Fruit fly (Drosophila melanogaster) whole organism, embryonic: Measurements from ENCODE around the gene CG8870.

Experiments used
- Adf1 ChIP-seq: fragments of 200-800 bp; sonication (Bioruptor generic); IDR thresholded peaks from 2 replicates; pipeline ENCODE4 v1.3.6; 2022; ENCODE audit warnings: missing biosample characterization, missing genetic modification characterization
- CG10366 ChIP-seq: fragments of 200-800 bp; sonication (Bioruptor generic); IDR thresholded peaks from 2 replicates; pipeline ENCODE4 v1.3.6; 2022; ENCODE audit warnings: missing biosample characterization, missing genetic modification characterization
- CG10979 ChIP-seq: fragments of 200-800 bp; sonication (Bioruptor generic); optimal IDR thresholded peaks from 2 replicates; lab custom pipeline; 2018; ENCODE audit warnings: missing biosample characterization, mild to moderate bottlenecking, missing genetic modification characterization, moderate library complexity
- CG12744 ChIP-seq: fragments of 200-800 bp; sonication (Bioruptor generic); optimal IDR thresholded peaks from 2 replicates; lab custom pipeline; 2016; ENCODE audit warnings: missing biosample characterization, missing genetic modification characterization
- CG13424 ChIP-seq: fragments of 200-800 bp; sonication (Bioruptor generic); optimal IDR thresholded peaks from 2 replicates; lab custom pipeline; 2019; ENCODE audit warnings: missing biosample characterization, mild to moderate bottlenecking, missing genetic modification characterization, moderate library complexity
- CG1603 ChIP-seq: fragments of 200-800 bp; sonication (Bioruptor generic); optimal IDR thresholded peaks from 2 replicates; lab custom pipeline; 2019; ENCODE audit warnings: missing biosample characterization, mild to moderate bottlenecking, missing genetic modification characterization, moderate library complexity
- CG2120 ChIP-seq: fragments of 200-800 bp; sonication (Bioruptor generic); optimal IDR thresholded peaks from 3 replicates; lab custom pipeline; 2016; ENCODE audit warnings: missing biosample characterization, missing genetic modification characterization
- CG31441 ChIP-seq: fragments of 200-800 bp; sonication (Bioruptor generic); IDR thresholded peaks from 2 replicates; pipeline ENCODE4 v1.3.6; 2022; ENCODE audit warnings: missing biosample characterization, missing genetic modification characterization
- CG32772 ChIP-seq: fragments of 200-800 bp; sonication (Bioruptor generic); IDR thresholded peaks from 2 replicates; pipeline ENCODE4 v1.3.6; 2022; ENCODE audit warnings: missing biosample characterization, missing genetic modification characterization
- CG4854 ChIP-seq: fragments of 200-800 bp; sonication (Bioruptor generic); optimal IDR thresholded peaks from 2 replicates; lab custom pipeline; 2016; ENCODE audit warnings: missing biosample characterization, missing genetic modification characterization, inconsistent platforms
- CG7271 ChIP-seq: fragments of 200-800 bp; sonication (Bioruptor generic); optimal IDR thresholded peaks from 2 replicates; lab custom pipeline; 2018; ENCODE audit warnings: missing biosample characterization, mild to moderate bottlenecking, missing genetic modification characterization, moderate library complexity
- CG9437 ChIP-seq: fragments of 200-800 bp; sonication (Bioruptor generic); optimal IDR thresholded peaks from 2 replicates; lab custom pipeline; 2018; ENCODE audit warnings: missing biosample characterization, mild to moderate bottlenecking, missing genetic modification characterization
- CG9727 ChIP-seq: fragments of 200-800 bp; sonication (Bioruptor generic); optimal IDR thresholded peaks from 3 replicates; lab custom pipeline; 2017; ENCODE audit warnings: missing biosample characterization, mild to moderate bottlenecking, missing genetic modification characterization
- CG9817 ChIP-seq: fragments of 200-800 bp; sonication (Bioruptor generic); optimal IDR thresholded peaks from 2 replicates; lab custom pipeline; 2018; ENCODE audit warnings: missing biosample characterization, mild to moderate bottlenecking, missing genetic modification characterization, moderate library complexity
- D ChIP-seq, 2 experiments: fragments of 200-800 bp in 1 of 2; fragments of >200 bp in 1 of 2; sonication (Bioruptor generic) in 1 of 2; optimal IDR thresholded peaks; 2 replicates in 1 of 2; 3 replicates in 1 of 2; lab custom pipeline; 2017; ENCODE audit warnings: mild to moderate bottlenecking in 1 of 2, missing biosample characterization in 1 of 2, missing genetic modification characterization in 1 of 2, missing genetic modification reagents in 1 of 2
- D19A ChIP-seq: fragments of 200-800 bp; optimal IDR thresholded peaks from 3 replicates; lab custom pipeline; 2019; ENCODE audit warnings: missing biosample characterization, mild to moderate bottlenecking, missing genetic modification characterization, moderate library complexity
- Doc3 ChIP-seq: fragments of 200-800 bp; sonication (Bioruptor generic); IDR thresholded peaks from 3 replicates; pipeline ENCODE4 v1.3.6; 2022; ENCODE audit warnings: missing biosample characterization, missing genetic modification characterization; ENCODE audit not compliant: partially characterized antibody
- Fer3 ChIP-seq: fragments of 200-800 bp; sonication (Bioruptor generic); optimal IDR thresholded peaks from 2 replicates; lab custom pipeline; 2018; ENCODE audit warnings: missing biosample characterization, mild to moderate bottlenecking, missing genetic modification characterization, moderate library complexity
- H15 ChIP-seq: fragments of 200-800 bp; sonication (Bioruptor generic); IDR thresholded peaks from 3 replicates; pipeline ENCODE4 v1.3.6; 2022; ENCODE audit warnings: missing biosample characterization, missing genetic modification characterization
- HLH3B ChIP-seq: fragments of 200-800 bp; sonication (Bioruptor generic); IDR thresholded peaks from 2 replicates; pipeline ENCODE4 v1.3.6; 2022; ENCODE audit warnings: missing biosample characterization, missing genetic modification characterization
- Myb ChIP-seq: fragments of 200-800 bp; sonication (Bioruptor generic); optimal IDR thresholded peaks from 2 replicates; lab custom pipeline; 2016; ENCODE audit warnings: missing biosample characterization, missing genetic modification characterization
- NfI ChIP-seq: fragments of 200-800 bp; sonication (Bioruptor generic); optimal IDR thresholded peaks from 3 replicates; lab custom pipeline; 2018; ENCODE audit warnings: missing biosample characterization, mild to moderate bottlenecking, missing genetic modification characterization, moderate library complexity
- Ravus ChIP-seq: fragments of 200-800 bp; sonication (Bioruptor generic); IDR thresholded peaks from 2 replicates; pipeline ENCODE4 v1.3.6; 2022; ENCODE audit warnings: missing biosample characterization, missing genetic modification characterization
- Rx ChIP-seq: fragments of 200-800 bp; sonication (Bioruptor generic); IDR thresholded peaks from 2 replicates; pipeline ENCODE4 v1.3.6; 2022; ENCODE audit warnings: missing biosample characterization, missing genetic modification characterization
- Spps ChIP-seq: fragments of 200-800 bp; sonication (Bioruptor generic); optimal IDR thresholded peaks from 2 replicates; lab custom pipeline; 2018; ENCODE audit warnings: missing biosample characterization, mild to moderate bottlenecking, missing genetic modification characterization
- TFAM ChIP-seq: fragments of 200-800 bp; sonication (Bioruptor generic); optimal IDR thresholded peaks from 2 replicates; lab custom pipeline; 2017; ENCODE audit warnings: missing biosample characterization, missing genetic modification characterization, inconsistent platforms
- cas ChIP-seq: fragments of 200-800 bp; sonication (Bioruptor generic); IDR thresholded peaks from 2 replicates; pipeline ENCODE4 v1.3.6; 2022; ENCODE audit warnings: missing biosample characterization, missing genetic modification characterization
- caup ChIP-seq: fragments of 200-800 bp; sonication (Bioruptor generic); optimal IDR thresholded peaks from 3 replicates; lab custom pipeline; 2017; ENCODE audit warnings: missing biosample characterization, mild to moderate bottlenecking, missing genetic modification characterization, moderate library complexity; ENCODE audit not compliant: severe bottlenecking
- chn ChIP-seq: fragments of 200-800 bp; sonication (Bioruptor generic); optimal IDR thresholded peaks from 2 replicates; lab custom pipeline; 2016; ENCODE audit warnings: missing biosample characterization, missing genetic modification characterization
- corto ChIP-seq: fragments of 200-800 bp; sonication (Bioruptor generic); optimal IDR thresholded peaks from 2 replicates; lab custom pipeline; 2016; ENCODE audit warnings: missing biosample characterization, mild to moderate bottlenecking, missing genetic modification characterization, moderate library complexity
- crc ChIP-seq: fragments of 200-800 bp; sonication (Bioruptor generic); optimal IDR thresholded peaks from 2 replicates; lab custom pipeline; 2016; ENCODE audit warnings: missing biosample characterization, missing genetic modification characterization
- danr ChIP-seq: fragments of 200-800 bp; sonication (Bioruptor generic); IDR thresholded peaks from 2 replicates; pipeline ENCODE4 v1.3.6; 2022; ENCODE audit warnings: missing biosample characterization, missing genetic modification characterization
- disco-r ChIP-seq: fragments of 200-800 bp; sonication (Bioruptor generic); optimal IDR thresholded peaks from 2 replicates; lab custom pipeline; 2016; ENCODE audit warnings: missing biosample characterization, missing genetic modification characterization
- en ChIP-seq: fragments of 200-800 bp; sonication (Bioruptor generic); optimal IDR thresholded peaks from 2 replicates; lab custom pipeline; 2016; ENCODE audit warnings: missing biosample characterization, missing genetic modification characterization
- fru ChIP-seq: fragments of >200 bp; optimal IDR thresholded peaks from 2 replicates; lab custom pipeline; 2017
- gce ChIP-seq: fragments of 200-800 bp; sonication (Bioruptor generic); IDR thresholded peaks from 3 replicates; pipeline ENCODE4 v1.3.6; 2022; ENCODE audit warnings: missing biosample characterization, missing genetic modification characterization
- hkb ChIP-seq, 2 experiments: fragments of 200-800 bp in 1 of 2; fragments of >200 bp in 1 of 2; sonication (Bioruptor generic) in 1 of 2; IDR thresholded peaks in 1 of 2; optimal IDR thresholded peaks in 1 of 2; 2 replicates each; pipeline versions ENCODE4 v1.3.6 to Lab custom; 2017 to 2022; ENCODE audit warnings: missing biosample characterization in 1 of 2, missing genetic modification characterization in 1 of 2
- repo ChIP-seq: fragments of 200-800 bp; sonication (Bioruptor generic); optimal IDR thresholded peaks from 2 replicates; lab custom pipeline; 2016; ENCODE audit warnings: missing biosample characterization, missing genetic modification characterization
- rib ChIP-seq: fragments of 200-800 bp; sonication (Bioruptor generic); IDR thresholded peaks from 2 replicates; pipeline ENCODE4 v1.3.6; 2022; ENCODE audit warnings: missing biosample characterization, missing genetic modification characterization
- salm ChIP-seq: fragments of 200-800 bp; sonication (Bioruptor generic); optimal IDR thresholded peaks from 2 replicates; lab custom pipeline; 2018; ENCODE audit warnings: missing biosample characterization, mild to moderate bottlenecking, missing genetic modification characterization
- slbo ChIP-seq: fragments of 200-800 bp; sonication (Bioruptor generic); IDR thresholded peaks from 2 replicates; pipeline ENCODE4 v1.3.6; 2022; ENCODE audit warnings: missing biosample characterization, missing genetic modification characterization
- slou ChIP-seq: fragments of 200-800 bp; sonication (Bioruptor generic); optimal IDR thresholded peaks from 3 replicates; lab custom pipeline; 2016; ENCODE audit warnings: missing biosample characterization, missing genetic modification characterization
- sug ChIP-seq: fragments of 200-800 bp; optimal IDR thresholded peaks from 2 replicates; lab custom pipeline; 2019; ENCODE audit warnings: missing biosample characterization, mild to moderate bottlenecking, missing genetic modification characterization, moderate library complexity
- tgo ChIP-seq: fragments of 200-800 bp; sonication (Bioruptor generic); IDR thresholded peaks from 3 replicates; pipeline ENCODE4 v1.3.6; 2022; ENCODE audit warnings: missing biosample characterization, missing genetic modification characterization
- tll ChIP-seq, 2 experiments: fragments of 200-800 bp in 1 of 2; fragments of >200 bp in 1 of 2; sonication (Bioruptor generic) in 1 of 2; optimal IDR thresholded peaks; 2 replicates each; lab custom pipeline; 2017 to 2019; ENCODE audit warnings: missing biosample characterization in 2 of 2, missing genetic modification characterization in 2 of 2, mild to moderate bottlenecking in 1 of 2, moderate library complexity in 1 of 2
- trem ChIP-seq: fragments of 200-800 bp; optimal IDR thresholded peaks from 3 replicates; lab custom pipeline; 2019; ENCODE audit warnings: missing biosample characterization, mild to moderate bottlenecking, missing genetic modification characterization, moderate library complexity
- tx ChIP-seq: fragments of 200-800 bp; sonication (Bioruptor generic); optimal IDR thresholded peaks from 2 replicates; lab custom pipeline; 2016; ENCODE audit warnings: missing biosample characterization, missing genetic modification characterization
- vvl ChIP-seq: fragments of 200-800 bp; sonication (Bioruptor generic); IDR thresholded peaks from 2 replicates; pipeline ENCODE4 v1.3.6; 2022; ENCODE audit warnings: missing biosample characterization, missing genetic modification characterization

The CG8870 gene

dm6 chr3R:13366561-13367518 is 12.8 kb upstream of the CG8870 start, which contains the start of gene Elp6 (continued):
- TF ChIP-seq chn (GFP tag; lab: Kevin White, UChicago) (peak; percentile 69), CG9437 (GFP tag; lab: Kevin White, UChicago) (peak; percentile 75), Spps (tag; lab: Kevin White, UChicago) (no peak), CG1603 (tag; lab: Kevin White, UChicago) (no peak), CG7271 (tag; lab: Kevin White, UChicago) (no peak), en (GFP tag; lab: Kevin White, UChicago) (no peak), slbo (GFP tag; lab: Robert Waterston, UW) (peak; percentile 88), Doc3 (GFP tag; lab: Robert Waterston, UW) (no peak), CG32772 (GFP tag; lab: Robert Waterston, UW) (no peak), CG12744 (GFP tag; lab: Kevin White, UChicago) (peak; percentile 51), fru (lab: Kevin White, UChicago) (no peak), Rx (GFP tag; lab: Robert Waterston, UW) (peak; percentile 48), Ravus (GFP tag; lab: Robert Waterston, UW) (no peak; the same call in 1 of the 2 replicates), salm (tag; lab: Kevin White, UChicago) (no peak), disco-r (GFP tag; lab: Kevin White, UChicago) (peak; percentile 51), CG2120 (GFP tag; lab: Kevin White, UChicago) (peak; percentile 86), cas (GFP tag; lab: Robert Waterston, UW) (no peak), CG10979 (tag; lab: Kevin White, UChicago) (peak; percentile 48), Adf1 (no peak), danr (GFP tag; lab: Robert Waterston, UW) (0 out of 2 replicates have a peak, but pooled peaks have one; percentile 43), vvl (GFP tag; lab: Robert Waterston, UW) (peak; percentile 58; the same call in 1 of the 2 replicates), caup (GFP tag; lab: Kevin White, UChicago) (peak; percentile 71), NfI (GFP tag; lab: Kevin White, UChicago) (peak; percentile 48), hkb (optimal IDR thresholded peaks at IDR 0.05; lab: Kevin White, UChicago) (no peak), hkb (GFP tag; IDR thresholded peaks at IDR 0.05; lab: Robert Waterston, UW) (peak; percentile 60; the same call in 1 of the 2 replicates), sug (tag; lab: Kevin White, UChicago) (peak; percentile 41), H15 (GFP tag; lab: Robert Waterston, UW) (peak; percentile 44; the same call in 1 of the 3 replicates), tll (GFP tag; optimal IDR thresholded peaks at IDR 0.05; lab: Kevin White, UChicago) (no peak), tx (GFP tag; lab: Kevin White, UChicago) (no peak), gce (GFP tag; lab: Robert Waterston, UW) (peak; percentile 39; the same call in 1 of the 3 replicates), Myb (peak; percentile 29), trem (no peak), CG9817 (tag; lab: Kevin White, UChicago) (peak; percentile 59), HLH3B (GFP tag; lab: Robert Waterston, UW) (peak; percentile 66), CG31441 (GFP tag; lab: Robert Waterston, UW) (peak; percentile 75; the same call in 1 of the 2 replicates), corto (GFP tag; lab: Kevin White, UChicago) (no peak), CG10366 (GFP tag; lab: Robert Waterston, UW) (peak; percentile 66), rib (GFP tag; lab: Robert Waterston, UW) (no peak), D (optimal IDR thresholded peaks at IDR 0.05; lab: Kevin White, UChicago) (no peak), D (GFP tag; optimal IDR thresholded peaks at IDR 0.05; lab: Kevin White, UChicago) (no peak), TFAM (GFP tag; lab: Kevin White, UChicago) (no peak), CG9727 (GFP tag; lab: Kevin White, UChicago) (peak; percentile 83), D19A (tag; lab: Kevin White, UChicago) (no peak), tgo (GFP tag; lab: Robert Waterston, UW) (peak; percentile 65), Fer3 (peak; percentile 65), CG13424 (tag; lab: Kevin White, UChicago) (peak; percentile 67), slou (peak; percentile 3), crc (GFP tag; lab: Kevin White, UChicago) (peak; percentile 35), repo (GFP tag; lab: Kevin White, UChicago) (peak; percentile 23), CG4854 (GFP tag; lab: Kevin White, UChicago) (no peak)
